Fruit fly (Drosophila melanogaster) whole organism, larva: ENCODE data around the gene porin.

Experiments
- noc ChIP-seq: fragments of 200-800 bp; sonication (Bioruptor generic); optimal IDR thresholded peaks from 3 replicates; lab custom pipeline; 2019; ENCODE audit warnings: missing biosample characterization, mild to moderate bottlenecking, missing genetic modification characterization, moderate library complexity

The porin gene

DNA sequence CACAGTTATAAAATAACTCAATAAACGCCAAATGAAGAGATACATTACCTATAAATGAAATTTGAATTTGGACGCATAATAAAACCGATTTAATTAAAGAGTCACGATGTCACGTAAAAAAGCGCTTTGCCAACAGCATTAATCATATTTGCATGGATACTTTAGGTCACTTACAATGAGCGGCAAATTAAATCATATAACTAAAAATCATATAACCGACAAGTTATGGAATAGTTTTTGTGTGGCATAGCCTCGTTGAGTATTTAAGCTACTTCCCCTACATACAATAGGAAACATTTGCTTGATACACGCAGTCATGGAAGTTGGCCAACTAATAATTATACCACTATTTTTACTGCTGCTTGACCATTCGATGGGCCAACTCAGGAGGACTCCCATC is 31.8 kb downstream of the porin start, which contains the start of gene CG6508:
CG6508 (plus strand) TSS at position 301 of the 400 bp plus-strand sequence.
- no peak for TF ChIP-seq noc (tag; lab: Kevin White, UChicago)

DNA sequence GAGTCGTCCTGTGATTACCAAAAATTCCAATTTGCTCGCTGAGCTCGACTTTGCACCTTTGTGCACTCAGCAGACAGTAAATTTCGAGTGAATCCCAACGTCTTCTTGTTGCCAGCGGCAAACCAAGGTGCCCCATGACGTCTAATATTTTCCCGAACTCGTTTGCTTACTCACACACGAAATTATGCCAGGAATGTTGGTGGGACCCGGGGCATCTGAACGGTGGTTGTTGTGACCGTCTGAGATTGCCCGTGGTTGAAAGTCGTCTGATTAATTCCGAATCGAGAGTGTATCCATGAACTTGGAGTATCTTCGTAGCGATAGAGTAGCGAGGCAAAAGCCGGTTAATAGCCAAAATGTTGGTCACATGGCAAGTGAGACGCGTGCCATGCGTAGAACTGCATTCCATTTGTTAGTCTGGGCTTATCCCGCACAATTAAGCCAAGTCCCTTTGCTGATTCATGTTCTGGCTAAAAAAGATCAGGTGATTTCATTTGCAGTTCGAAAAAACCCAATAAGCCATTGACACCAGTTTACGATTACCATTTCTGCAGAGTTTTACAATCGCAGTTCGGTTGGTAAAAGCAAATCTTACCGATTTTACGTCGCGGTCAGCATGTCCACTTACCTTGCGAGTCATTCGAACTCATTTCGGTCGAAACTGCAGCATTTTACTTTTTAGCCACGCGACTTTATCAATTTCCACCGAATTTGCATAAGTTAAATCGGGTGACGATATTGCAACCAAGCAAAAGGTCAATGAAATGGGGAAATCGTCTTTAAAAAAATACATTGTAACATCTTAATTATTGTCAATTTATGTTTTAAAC is 48.5 kb downstream of the porin start:
- TF ChIP-seq noc (tag; lab: Kevin White, UChicago) = no peak

dm6 chr2L:10800877-10801719 is 49.5 kb downstream of the porin start, which contains the start of gene CG31869:
TSS of gene CG31869 (minus strand) at chr2L:10801109.
- TF ChIP-seq noc (tag; lab: Kevin White, UChicago) = no peak
